Worm (Caenorhabditis elegans): ENCODE data around the gene C08F11.10.

The C08F11.10 gene

DNA sequence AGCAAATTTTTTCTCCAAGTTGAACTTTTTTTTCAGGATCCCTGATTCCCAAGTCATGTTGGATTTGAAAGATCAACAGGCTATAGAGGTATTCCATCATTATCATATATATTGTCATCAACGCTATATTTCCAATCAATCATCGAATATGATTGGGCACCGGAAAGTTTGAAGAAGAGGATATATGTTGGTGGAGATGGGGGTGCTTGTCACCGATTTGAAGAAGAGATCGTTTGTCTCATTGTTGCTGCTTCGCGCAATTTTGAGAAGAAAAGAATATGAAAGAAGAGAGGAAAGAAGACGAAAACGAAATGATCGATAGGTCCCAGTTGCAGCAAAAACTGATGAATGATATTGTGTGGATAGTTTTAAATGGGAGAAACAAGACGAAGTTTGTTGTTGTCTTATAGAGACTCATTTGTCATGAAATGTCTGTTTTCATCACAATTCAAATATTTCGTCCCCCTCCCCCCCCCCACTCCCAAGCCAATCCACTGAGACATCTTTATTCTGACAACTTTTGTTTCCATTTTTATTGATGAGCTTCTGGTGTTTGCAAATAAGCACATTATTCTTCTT is 40.4 kb upstream of the C08F11.10 start, which contains the start of gene T23G4.2:
T23G4.2 (minus strand) TSS at position 255 of the 579 bp plus-strand sequence.
- no peak for TF ChIP-seq sea-1 (GFP tag; conservative IDR thresholded peaks at IDR 0.05)

DNA sequence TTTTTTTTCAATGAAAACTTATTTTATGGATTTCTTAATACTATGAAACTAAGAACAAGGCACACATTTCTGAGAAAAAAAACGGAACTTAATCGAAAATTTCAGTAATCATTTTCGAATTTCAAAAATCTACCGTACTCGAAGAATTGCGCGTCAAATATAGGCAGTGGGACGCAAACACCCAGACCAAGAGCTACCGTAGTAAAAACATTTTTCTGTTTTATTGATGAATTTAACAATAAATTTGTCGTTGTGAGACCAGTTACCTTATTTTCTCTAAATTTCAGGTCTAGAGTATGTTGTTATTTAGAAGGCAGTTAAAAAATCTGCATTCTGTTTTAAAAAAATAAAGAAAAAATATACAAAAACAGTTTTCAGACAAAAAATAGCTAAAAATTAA is 38.6 kb upstream of the C08F11.10 start:
- TF ChIP-seq tbx-11 (GFP tag; IDR thresholded peaks at IDR 0.05) (no peak), hnd-1 (tag; optimal IDR thresholded peaks at IDR 0.05) (no peak), hmg-4 (GFP tag; optimal IDR thresholded peaks at IDR 0.05) (no peak), aly-1 (tag; optimal IDR thresholded peaks at IDR 0.05) (no peak), B0310.2 (tag; optimal IDR thresholded peaks at IDR 0.05) (no peak), ama-1 (optimal IDR thresholded peaks at IDR 0.05) (no peak), sea-1 (GFP tag; conservative IDR thresholded peaks at IDR 0.05) (no peak), hmbx-1 (tag; optimal IDR thresholded peaks at IDR 0.05) (no peak), tbx-37 (GFP tag; conservative IDR thresholded peaks at IDR 0.05) (no peak), tra-4 (tag; optimal IDR thresholded peaks at IDR 0.05) (no peak), F13C5.2 (tag; optimal IDR thresholded peaks at IDR 0.05) (no peak), ceh-13 (GFP tag; optimal IDR thresholded peaks at IDR 0.05) (no peak), scrt-1 (GFP tag; IDR thresholded peaks at IDR 0.05) (no peak), ets-7 (tag; optimal IDR thresholded peaks at IDR 0.05) (no peak), ceh-36 (tag; optimal IDR thresholded peaks at IDR 0.05) (no peak), pes-1 (GFP tag; IDR thresholded peaks at IDR 0.05) (no peak), flt-1 (GFP tag; IDR thresholded peaks at IDR 0.05) (no peak)

- no peak for TF ChIP-seq F13C5.2 (tag; optimal IDR thresholded peaks at IDR 0.05)
- no peak for TF ChIP-seq B0310.2 (tag; optimal IDR thresholded peaks at IDR 0.05)
- TF ChIP-seq ama-1 (optimal IDR thresholded peaks at IDR 0.05) = no peak
- TF ChIP-seq hmg-4 (GFP tag; optimal IDR thresholded peaks at IDR 0.05) = no peak
- TF ChIP-seq hmbx-1 (tag; optimal IDR thresholded peaks at IDR 0.05) = no peak
- TF ChIP-seq pes-1 (GFP tag; IDR thresholded peaks at IDR 0.05) = no peak
- TF ChIP-seq ets-7 (tag; optimal IDR thresholded peaks at IDR 0.05) = no peak
- no peak for TF ChIP-seq tra-4 (tag; optimal IDR thresholded peaks at IDR 0.05)
- no peak for TF ChIP-seq ceh-36 (tag; optimal IDR thresholded peaks at IDR 0.05)
- no peak for TF ChIP-seq tbx-37 (GFP tag; conservative IDR thresholded peaks at IDR 0.05)
- no peak for TF ChIP-seq sea-1 (GFP tag; conservative IDR thresholded peaks at IDR 0.05)
- no peak for TF ChIP-seq aly-1 (tag; optimal IDR thresholded peaks at IDR 0.05)
- no peak for TF ChIP-seq ceh-13 (GFP tag; optimal IDR thresholded peaks at IDR 0.05)
- no peak for TF ChIP-seq tbx-11 (GFP tag; IDR thresholded peaks at IDR 0.05)
- TF ChIP-seq scrt-1 (GFP tag; IDR thresholded peaks at IDR 0.05) = no peak
- TF ChIP-seq flt-1 (GFP tag; IDR thresholded peaks at IDR 0.05) = no peak
- no peak for TF ChIP-seq hnd-1 (tag; optimal IDR thresholded peaks at IDR 0.05)
These were observed 38.0 kb upstream of the C08F11.10 start, which contains the start of gene nyn-1 for ce11 chrIV:13686965-13687425. TSS of gene nyn-1 (minus strand) at chrIV:13687015.

ce11 chrIV:13684827-13685226 is 35.8 kb upstream of the C08F11.10 start:
- no peak for TF ChIP-seq tbx-11 (GFP tag; IDR thresholded peaks at IDR 0.05)
- TF ChIP-seq ets-7 (tag; optimal IDR thresholded peaks at IDR 0.05) = no peak
- no peak for TF ChIP-seq tbx-37 (GFP tag; conservative IDR thresholded peaks at IDR 0.05)
- no peak for TF ChIP-seq scrt-1 (GFP tag; IDR thresholded peaks at IDR 0.05)
- TF ChIP-seq sea-1 (GFP tag; conservative IDR thresholded peaks at IDR 0.05) = no peak
- TF ChIP-seq pes-1 (GFP tag; IDR thresholded peaks at IDR 0.05) = no peak
- TF ChIP-seq B0310.2 (tag; optimal IDR thresholded peaks at IDR 0.05) = no peak
- no peak for TF ChIP-seq flt-1 (GFP tag; IDR thresholded peaks at IDR 0.05)
- no peak for TF ChIP-seq ceh-13 (GFP tag; optimal IDR thresholded peaks at IDR 0.05)
- TF ChIP-seq ama-1 (optimal IDR thresholded peaks at IDR 0.05) = no peak
- no peak for TF ChIP-seq hmg-4 (GFP tag; optimal IDR thresholded peaks at IDR 0.05)
- no peak for TF ChIP-seq F13C5.2 (tag; optimal IDR thresholded peaks at IDR 0.05)
- TF ChIP-seq hnd-1 (tag; optimal IDR thresholded peaks at IDR 0.05) = no peak
- TF ChIP-seq ceh-36 (tag; optimal IDR thresholded peaks at IDR 0.05) = no peak
- TF ChIP-seq aly-1 (tag; optimal IDR thresholded peaks at IDR 0.05) = no peak
- no peak for TF ChIP-seq hmbx-1 (tag; optimal IDR thresholded peaks at IDR 0.05)
- TF ChIP-seq tra-4 (tag; optimal IDR thresholded peaks at IDR 0.05) = no peak

DNA sequence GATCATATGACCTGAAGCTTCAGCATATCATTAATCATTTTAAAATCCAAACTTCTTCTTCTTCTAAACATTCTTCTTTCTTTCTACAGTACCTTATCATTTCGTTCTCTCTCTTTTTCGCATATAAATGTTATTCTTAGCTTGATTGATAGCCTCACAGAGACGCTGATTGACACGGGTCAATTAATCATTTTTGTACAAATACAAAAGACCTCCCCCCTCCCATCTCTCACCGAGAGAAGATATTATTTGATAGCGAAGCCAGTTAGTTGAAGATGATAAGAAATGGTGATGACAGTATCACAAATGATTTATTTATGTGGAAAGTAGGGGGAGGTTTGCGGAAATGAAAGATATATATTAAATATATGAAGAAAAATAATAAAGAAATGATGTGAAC is 33.7 kb upstream of the C08F11.10 start:
- TF ChIP-seq tbx-11 (GFP tag; IDR thresholded peaks at IDR 0.05) (no peak), ama-1 (optimal IDR thresholded peaks at IDR 0.05) (no peak), ceh-13 (GFP tag; optimal IDR thresholded peaks at IDR 0.05) (no peak), sea-1 (GFP tag; conservative IDR thresholded peaks at IDR 0.05) (no peak), hmbx-1 (tag; optimal IDR thresholded peaks at IDR 0.05) (no peak), aly-1 (tag; optimal IDR thresholded peaks at IDR 0.05) (no peak), tra-4 (tag; optimal IDR thresholded peaks at IDR 0.05) (no peak), B0310.2 (tag; optimal IDR thresholded peaks at IDR 0.05) (no peak), F13C5.2 (tag; optimal IDR thresholded peaks at IDR 0.05) (no peak), tbx-37 (GFP tag; conservative IDR thresholded peaks at IDR 0.05) (no peak), scrt-1 (GFP tag; IDR thresholded peaks at IDR 0.05) (no peak), ets-7 (tag; optimal IDR thresholded peaks at IDR 0.05) (no peak), hnd-1 (tag; optimal IDR thresholded peaks at IDR 0.05) (no peak), ceh-36 (tag; optimal IDR thresholded peaks at IDR 0.05) (no peak)

ce11 chrIV:13679495-13679894 is 30.5 kb upstream of the C08F11.10 start:
- TF ChIP-seq ceh-36 (tag; optimal IDR thresholded peaks at IDR 0.05) (no peak), tra-4 (tag; optimal IDR thresholded peaks at IDR 0.05) (no peak), ets-7 (tag; optimal IDR thresholded peaks at IDR 0.05) (no peak), tbx-37 (GFP tag; conservative IDR thresholded peaks at IDR 0.05) (no peak), hnd-1 (tag; optimal IDR thresholded peaks at IDR 0.05) (no peak), ceh-13 (GFP tag; optimal IDR thresholded peaks at IDR 0.05) (no peak), sea-1 (GFP tag; conservative IDR thresholded peaks at IDR 0.05) (no peak), scrt-1 (GFP tag; IDR thresholded peaks at IDR 0.05) (no peak)

ce11 chrIV:13678649-13679048 is 29.6 kb upstream of the C08F11.10 start, which contains the start of gene srlf-26:
TSS of gene srlf-26 (plus strand) at chrIV:13678949.
- no peak for TF ChIP-seq ceh-13 (GFP tag; optimal IDR thresholded peaks at IDR 0.05)
- no peak for TF ChIP-seq hmg-4 (GFP tag; optimal IDR thresholded peaks at IDR 0.05)
- no peak for TF ChIP-seq tbx-37 (GFP tag; conservative IDR thresholded peaks at IDR 0.05)
- TF ChIP-seq hmbx-1 (tag; optimal IDR thresholded peaks at IDR 0.05) = no peak
- no peak for TF ChIP-seq hnd-1 (tag; optimal IDR thresholded peaks at IDR 0.05)
- no peak for TF ChIP-seq B0310.2 (tag; optimal IDR thresholded peaks at IDR 0.05)
- no peak for TF ChIP-seq sea-1 (GFP tag; conservative IDR thresholded peaks at IDR 0.05)
- no peak for TF ChIP-seq pes-1 (GFP tag; IDR thresholded peaks at IDR 0.05)
- no peak for TF ChIP-seq tbx-11 (GFP tag; IDR thresholded peaks at IDR 0.05)
- no peak for TF ChIP-seq scrt-1 (GFP tag; IDR thresholded peaks at IDR 0.05)

All from whole organism, early embryonic.